Worm (Caenorhabditis elegans): Measurements from ENCODE around the gene mec-9.

ce11 chrV:9964152-9964785, 49.3 kb upstream of the mec-9 start:
- TF ChIP-seq ama-1 (optimal IDR thresholded peaks at IDR 0.05) (no peak), che-1 (tag; optimal IDR thresholded peaks at IDR 0.05) (no peak), lin-11 (tag; optimal IDR thresholded peaks at IDR 0.05) (no peak)

Data from whole organism, late embryonic.